Fruit fly (Drosophila melanogaster) whole organism, wandering third instar larva: ENCODE measurements around the gene spi.

Experiments
- Abd-B ChIP-seq: fragments of >200 bp; optimal IDR thresholded peaks from 2 replicates; lab custom pipeline; 2017; ENCODE audit warnings: missing biosample characterization, missing genetic modification characterization
- CG32264 ChIP-seq: fragments of 200-800 bp; sonication (Bioruptor generic); optimal IDR thresholded peaks from 2 replicates; lab custom pipeline; 2016; ENCODE audit warnings: missing biosample characterization, missing genetic modification characterization
- CG9705 ChIP-seq: fragments of 200-800 bp; sonication (Bioruptor generic); optimal IDR thresholded peaks from 2 replicates; lab custom pipeline; 2018; ENCODE audit warnings: missing biosample characterization, mild to moderate bottlenecking, missing genetic modification characterization
- CrebA ChIP-seq: fragments of 200-800 bp; sonication (Bioruptor generic); optimal IDR thresholded peaks from 2 replicates; lab custom pipeline; 2016; ENCODE audit warnings: missing biosample characterization, mild to moderate bottlenecking, missing genetic modification characterization, borderline replicate concordance
- Dfd ChIP-seq: fragments of >200 bp; optimal IDR thresholded peaks from 2 replicates; lab custom pipeline; 2017; ENCODE audit warnings: missing biosample characterization, missing genetic modification characterization
- Dif ChIP-seq: fragments of 200-275, 200-300 bp; sonication (Bioruptor generic); optimal IDR thresholded peaks from 2 replicates; lab custom pipeline; 2018; ENCODE audit warnings: missing biosample characterization, missing genetic modification characterization; ENCODE audit not compliant: partially characterized antibody
- GATAd ChIP-seq: sonication (Bioruptor generic); optimal IDR thresholded peaks from 2 replicates; lab custom pipeline; 2016; ENCODE audit warnings: missing biosample characterization, missing genetic modification characterization
- HLH106 ChIP-seq: fragments of 200-800 bp; optimal IDR thresholded peaks from 3 replicates; lab custom pipeline; 2019; ENCODE audit warnings: missing biosample characterization, mild to moderate bottlenecking, missing genetic modification characterization, moderate library complexity
- Hnf4 ChIP-seq: fragments of 200-800 bp; sonication (Bioruptor generic); optimal IDR thresholded peaks from 2 replicates; lab custom pipeline; 2016; ENCODE audit warnings: missing biosample characterization, mild to moderate bottlenecking, missing genetic modification characterization
- Hr78 ChIP-seq: fragments of >200 bp; optimal IDR thresholded peaks from 2 replicates; lab custom pipeline; 2017; ENCODE audit warnings: missing biosample characterization, missing genetic modification characterization
- Hr83 ChIP-seq: fragments of 200-300 bp; sonication (Bioruptor generic); optimal IDR thresholded peaks from 2 replicates; lab custom pipeline; 2016; ENCODE audit warnings: missing biosample characterization, mild to moderate bottlenecking, missing genetic modification characterization, moderate library complexity; ENCODE audit not compliant: poor library complexity, severe bottlenecking
- Jra ChIP-seq: sonication (Bioruptor generic); optimal IDR thresholded peaks from 2 replicates; lab custom pipeline; 2016; ENCODE audit warnings: missing biosample characterization, missing genetic modification characterization
- Mio ChIP-seq: sonication (Bioruptor generic); optimal IDR thresholded peaks from 2 replicates; lab custom pipeline; 2016; ENCODE audit warnings: missing biosample characterization, missing genetic modification characterization
- Myc ChIP-seq: fragments of >200 bp; optimal IDR thresholded peaks from 2 replicates; lab custom pipeline; 2017
- N ChIP-seq: fragments of >200 bp; optimal IDR thresholded peaks from 2 replicates; lab custom pipeline; 2018; ENCODE audit warnings: missing biosample characterization, missing external identifiers, missing genetic modification characterization
- OdsH ChIP-seq: fragments of 200-800 bp; sonication (Bioruptor generic); optimal IDR thresholded peaks from 2 replicates; lab custom pipeline; 2016; ENCODE audit warnings: missing biosample characterization, mild to moderate bottlenecking, missing genetic modification characterization
- Rel ChIP-seq, 2 experiments: fragments of 200-800 bp; sonication (Bioruptor generic) in 1 of 2; optimal IDR thresholded peaks; 2 replicates in 1 of 2; 3 replicates in 1 of 2; lab custom pipeline; 2016 to 2019; ENCODE audit warnings: mild to moderate bottlenecking in 2 of 2, missing biosample characterization in 2 of 2, missing genetic modification characterization in 2 of 2, moderate library complexity in 1 of 2
- Sp1 ChIP-seq: fragments of 200-800 bp; sonication (Bioruptor generic); optimal IDR thresholded peaks from 3 replicates; lab custom pipeline; 2019; ENCODE audit warnings: missing biosample characterization, mild to moderate bottlenecking, missing genetic modification characterization, moderate library complexity
- Vsx2 ChIP-seq: fragments of 200-300, 225-300 bp; sonication (Bioruptor generic); optimal IDR thresholded peaks from 2 replicates; lab custom pipeline; 2018; ENCODE audit warnings: missing biosample characterization, missing genetic modification characterization; ENCODE audit not compliant: partially characterized antibody
- br ChIP-seq: fragments of 200-800 bp; sonication (Bioruptor generic); optimal IDR thresholded peaks from 2 replicates; lab custom pipeline; 2016; ENCODE audit warnings: missing biosample characterization, missing genetic modification characterization
- brk ChIP-seq: fragments of 200-800 bp; sonication (Bioruptor generic); optimal IDR thresholded peaks from 2 replicates; lab custom pipeline; 2016; ENCODE audit warnings: missing biosample characterization, mild to moderate bottlenecking, missing genetic modification characterization
- dl ChIP-seq, 2 experiments: fragments of 175-275, 200-275 bp in 1 of 2; fragments of 200-275 bp in 1 of 2; sonication (Bioruptor generic); optimal IDR thresholded peaks; lab custom pipeline; 2018; ENCODE audit warnings: mild to moderate bottlenecking in 2 of 2, missing biosample characterization in 2 of 2, missing genetic modification characterization in 2 of 2, moderate library complexity in 2 of 2; ENCODE audit not compliant: partially characterized antibody in 2 of 2, insufficient read depth in 1 of 2
- dmrt93B ChIP-seq: fragments of 200-800 bp; sonication (Bioruptor generic); optimal IDR thresholded peaks from 2 replicates; lab custom pipeline; 2018; ENCODE audit warnings: missing biosample characterization, mild to moderate bottlenecking, missing genetic modification characterization
- dsf ChIP-seq: sonication (Bioruptor generic); optimal IDR thresholded peaks from 2 replicates; lab custom pipeline; 2016; ENCODE audit warnings: missing biosample characterization, missing genetic modification characterization, borderline replicate concordance
- ey ChIP-seq: fragments of 200-800 bp; sonication (Bioruptor generic); optimal IDR thresholded peaks from 2 replicates; lab custom pipeline; 2016; ENCODE audit warnings: missing biosample characterization, missing genetic modification characterization
- foxo ChIP-seq, 2 experiments: fragments of 200-800 bp; sonication (Bioruptor generic); optimal IDR thresholded peaks; 2 replicates in 1 of 2; 3 replicates in 1 of 2; lab custom pipeline; 2016 to 2017; ENCODE audit warnings: missing biosample characterization in 2 of 2, missing genetic modification characterization in 2 of 2
- fru ChIP-seq: fragments of 200-800 bp; sonication (Bioruptor generic); optimal IDR thresholded peaks from 3 replicates; lab custom pipeline; 2016; ENCODE audit warnings: missing biosample characterization, mild to moderate bottlenecking, missing genetic modification characterization
- h ChIP-seq: fragments of 200-800 bp; sonication (Bioruptor generic); optimal IDR thresholded peaks from 3 replicates; lab custom pipeline; 2016; ENCODE audit warnings: missing biosample characterization, mild to moderate bottlenecking, missing genetic modification characterization
- jim ChIP-seq: fragments of 175-275, 200-325 bp; sonication (Bioruptor generic); optimal IDR thresholded peaks from 2 replicates; lab custom pipeline; 2016; ENCODE audit warnings: missing biosample characterization, mild to moderate bottlenecking, missing genetic modification characterization
- lola ChIP-seq: fragments of >200 bp; optimal IDR thresholded peaks from 2 replicates; lab custom pipeline; 2017; ENCODE audit warnings: missing biosample characterization, missing genetic modification characterization
- pan ChIP-seq: fragments of >200 bp; optimal IDR thresholded peaks from 2 replicates; lab custom pipeline; 2017
- psq ChIP-seq: fragments of 200-800 bp; sonication (Bioruptor generic); optimal IDR thresholded peaks from 3 replicates; lab custom pipeline; 2017; ENCODE audit warnings: missing biosample characterization, mild to moderate bottlenecking, missing genetic modification characterization, moderate library complexity
- rgr ChIP-seq: fragments of 200-800 bp; sonication (Bioruptor generic); optimal IDR thresholded peaks from 3 replicates; lab custom pipeline; 2016; ENCODE audit warnings: missing biosample characterization, mild to moderate bottlenecking, missing genetic modification characterization
- sage ChIP-seq: fragments of 200-800 bp; sonication (Bioruptor generic); optimal IDR thresholded peaks from 2 replicates; lab custom pipeline; 2016; ENCODE audit warnings: missing biosample characterization, mild to moderate bottlenecking, missing genetic modification characterization
- sv ChIP-seq: fragments of 200-800 bp; sonication (Bioruptor generic); optimal IDR thresholded peaks from 3 replicates; lab custom pipeline; 2016; ENCODE audit warnings: missing biosample characterization, missing genetic modification characterization
- tai ChIP-seq: sonication (Bioruptor generic); optimal IDR thresholded peaks from 2 replicates; lab custom pipeline; 2016; ENCODE audit warnings: missing biosample characterization, missing genetic modification characterization
- usp ChIP-seq: fragments of >200 bp; optimal IDR thresholded peaks from 2 replicates; lab custom pipeline; 2017; ENCODE audit warnings: missing biosample characterization, missing genetic modification characterization
- woc ChIP-seq: sonication (Bioruptor generic); optimal IDR thresholded peaks from 2 replicates; lab custom pipeline; 2016; ENCODE audit warnings: missing biosample characterization, mild to moderate bottlenecking, missing genetic modification characterization

Gene spi

DNA sequence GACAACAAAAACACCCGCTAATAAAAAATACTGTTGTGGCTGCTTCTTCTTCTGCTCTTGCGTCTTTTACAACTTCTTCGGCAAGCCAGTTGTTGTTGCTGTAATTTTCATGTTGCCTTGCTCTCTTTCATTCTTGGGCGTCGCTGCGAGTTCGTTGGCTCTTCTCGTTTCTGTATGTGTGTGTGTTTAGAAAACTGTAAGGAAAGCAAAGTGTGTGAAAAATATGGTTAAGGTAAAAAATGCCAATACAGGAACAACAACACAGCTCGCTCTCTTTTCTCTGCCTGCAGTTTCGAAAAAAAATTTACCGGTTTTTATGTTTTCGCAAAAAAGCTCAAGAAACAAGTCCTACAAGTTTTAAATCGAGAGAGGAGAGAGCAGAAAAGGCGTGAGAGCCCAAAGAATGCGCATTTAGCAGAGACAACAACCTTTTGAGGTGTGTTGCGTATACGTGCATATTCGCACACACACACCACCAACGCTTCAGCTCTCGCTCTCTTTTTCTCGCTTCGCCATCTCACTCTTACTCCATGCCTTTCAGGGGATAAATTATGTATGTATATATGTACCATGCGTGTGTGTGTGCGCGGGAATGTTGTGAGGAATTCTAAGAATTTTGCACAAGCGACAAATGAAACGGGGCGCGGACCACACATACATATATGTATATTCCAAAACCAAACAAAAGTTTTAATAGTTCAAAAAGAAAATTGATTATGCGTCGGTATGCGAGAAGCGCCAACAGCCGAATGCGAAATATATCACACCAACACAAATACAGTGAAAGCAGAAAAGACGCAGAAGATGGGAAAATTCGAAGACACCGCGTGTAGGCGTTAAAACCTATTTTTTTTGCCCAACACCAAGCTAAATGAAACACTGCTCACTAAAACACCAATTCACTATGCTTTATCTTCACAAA is 5.3 kb downstream of the spi start:
- TF ChIP-seq Hr78 (GFP tag; lab: Kevin White, UChicago) = no peak
- TF ChIP-seq Dif (GFP tag; lab: Kevin White, UChicago) = peak; percentile 84
- TF ChIP-seq h (GFP tag; lab: Kevin White, UChicago) = peak; percentile 5
- peak; percentile 22 for TF ChIP-seq Vsx2
- TF ChIP-seq usp = no peak
- peak; percentile 70 to 77 for TF ChIP-seq dl (GFP tag; optimal IDR thresholded peaks at IDR 0.05; lab: Kevin White, UChicago; ENCODE audit: insufficient read depth in 1 of 2, partially characterized antibody in 2 of 2)
- TF ChIP-seq Hnf4 (GFP tag; lab: Kevin White, UChicago) = no peak
- TF ChIP-seq tai (GFP tag; lab: Kevin White, UChicago) = peak; percentile 46
- no peak for TF ChIP-seq br (GFP tag; lab: Kevin White, UChicago)
- peak; percentile 86 for TF ChIP-seq brk
- no peak for TF ChIP-seq Mio (GFP tag; lab: Kevin White, UChicago)
- TF ChIP-seq psq (GFP tag; lab: Kevin White, UChicago) = peak; percentile 91
- TF ChIP-seq Hr83 = peak; percentile 70
- peak; percentile 94 for TF ChIP-seq N (GFP tag; lab: Kevin White, UChicago)
- peak; percentile 22 for TF ChIP-seq fru (GFP tag; lab: Kevin White, UChicago)
- TF ChIP-seq Rel (GFP tag; optimal IDR thresholded peaks at IDR 0.05; lab: Kevin White, UChicago) = no peak
- TF ChIP-seq Rel (tag; optimal IDR thresholded peaks at IDR 0.05; lab: Kevin White, UChicago) = no peak
- no peak for TF ChIP-seq Abd-B (GFP tag; lab: Kevin White, UChicago)

dm6 chr2L:19570806-19571254 is 6.3 kb downstream of the spi start:
- no peak for TF ChIP-seq psq (GFP tag; lab: Kevin White, UChicago)
- no peak for TF ChIP-seq usp
- no peak for TF ChIP-seq lola (GFP tag; lab: Kevin White, UChicago)
- TF ChIP-seq Vsx2 = no peak
- peak; percentile 37 for TF ChIP-seq HLH106
- peak in 1 of 2 experiments; percentile 1 for TF ChIP-seq dl (GFP tag; optimal IDR thresholded peaks at IDR 0.05; lab: Kevin White, UChicago; ENCODE audit: insufficient read depth in 1 of 2, partially characterized antibody in 2 of 2)
- peak; percentile 64 for TF ChIP-seq h (GFP tag; lab: Kevin White, UChicago)
- TF ChIP-seq Myc (lab: Kevin White, UChicago) = no peak
- peak; percentile 39 for TF ChIP-seq OdsH (GFP tag; lab: Kevin White, UChicago)
- TF ChIP-seq jim = no peak
- no peak for TF ChIP-seq CrebA (GFP tag; lab: Kevin White, UChicago)
- peak; percentile 57 for TF ChIP-seq ey (GFP tag; lab: Kevin White, UChicago)
- TF ChIP-seq pan = no peak
- TF ChIP-seq Mio (GFP tag; lab: Kevin White, UChicago) = no peak
- no peak for TF ChIP-seq tai (GFP tag; lab: Kevin White, UChicago)
- no peak for TF ChIP-seq Jra (GFP tag; lab: Kevin White, UChicago)
- no peak for TF ChIP-seq Hr78 (GFP tag; lab: Kevin White, UChicago)
- no peak for TF ChIP-seq N (GFP tag; lab: Kevin White, UChicago)
- TF ChIP-seq dsf = no peak
- TF ChIP-seq CG32264 (GFP tag; lab: Kevin White, UChicago) = no peak
- TF ChIP-seq Abd-B (GFP tag; lab: Kevin White, UChicago) = no peak
- TF ChIP-seq Hnf4 (GFP tag; lab: Kevin White, UChicago) = peak; percentile 1
- no peak for TF ChIP-seq Dif (GFP tag; lab: Kevin White, UChicago)
- TF ChIP-seq brk = peak; percentile 41
- no peak for TF ChIP-seq Dfd (GFP tag; lab: Kevin White, UChicago)
- TF ChIP-seq foxo (GFP tag; optimal IDR thresholded peaks at IDR 0.05; lab: Kevin White, UChicago) = peak in 1 of 2 experiments; percentile 62
- no peak for TF ChIP-seq dmrt93B
- peak; percentile 55 for TF ChIP-seq fru (GFP tag; lab: Kevin White, UChicago)
- peak; percentile 57 for TF ChIP-seq rgr (GFP tag; lab: Kevin White, UChicago)
- TF ChIP-seq sv = no peak
- peak; percentile 15 for TF ChIP-seq Sp1 (GFP tag; lab: Kevin White, UChicago)
- no peak for TF ChIP-seq CG9705 (GFP tag; lab: Kevin White, UChicago)
- no peak for TF ChIP-seq sage
- peak; percentile 51 for TF ChIP-seq woc (GFP tag; lab: Kevin White, UChicago)
- no peak for TF ChIP-seq Rel (GFP tag; optimal IDR thresholded peaks at IDR 0.05; lab: Kevin White, UChicago)
- peak; percentile 4 for TF ChIP-seq Rel (tag; optimal IDR thresholded peaks at IDR 0.05; lab: Kevin White, UChicago)
- TF ChIP-seq br (GFP tag; lab: Kevin White, UChicago) = peak; percentile 46
- no peak for TF ChIP-seq Hr83
- no peak for TF ChIP-seq GATAd (GFP tag; lab: Kevin White, UChicago)
